Worm (Caenorhabditis elegans) whole organism, L4/young adult: ENCODE results near the gene B0228.1.

Experiments used
- W03F9.2 ChIP-seq: fragments of 150-350 bp; optimal IDR thresholded peaks from 2 replicates; lab custom pipeline; 2014; ENCODE audit warnings: missing biosample characterization, missing genetic modification characterization
- him-1 ChIP-seq: sonication (generic microtip); optimal IDR thresholded peaks from 2 replicates; lab custom pipeline; 2016; ENCODE audit warnings: missing genotype, missing genetic modification reagents, missing genetic modification characterization, missing compliant biosample characterization

DNA sequence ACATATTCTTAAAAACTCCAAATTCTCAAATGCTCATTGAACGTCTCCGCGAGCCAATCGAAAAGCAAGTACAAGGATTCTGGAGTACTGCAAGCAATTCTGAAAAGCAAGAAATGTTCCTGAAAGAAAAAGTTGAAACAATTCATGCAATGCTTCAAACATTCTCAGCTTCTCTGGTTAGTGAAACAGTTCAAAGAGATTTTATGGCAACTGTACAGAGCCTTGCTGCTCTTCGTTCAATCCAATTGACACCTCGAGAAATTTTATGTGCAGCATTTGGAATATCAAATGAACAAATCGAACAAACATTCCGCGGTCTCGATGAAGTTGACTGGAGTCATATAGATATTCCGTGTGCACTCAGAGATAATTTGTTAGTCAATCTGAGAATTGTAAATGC, 18.4 kb upstream of the B0228.1 start:
- TF ChIP-seq him-1 (tag; lab: Kevin White, UChicago) (no peak), W03F9.2 (no peak)
